Worm (Caenorhabditis elegans): ENCODE data around the gene Y47D7A.2.

DNA sequence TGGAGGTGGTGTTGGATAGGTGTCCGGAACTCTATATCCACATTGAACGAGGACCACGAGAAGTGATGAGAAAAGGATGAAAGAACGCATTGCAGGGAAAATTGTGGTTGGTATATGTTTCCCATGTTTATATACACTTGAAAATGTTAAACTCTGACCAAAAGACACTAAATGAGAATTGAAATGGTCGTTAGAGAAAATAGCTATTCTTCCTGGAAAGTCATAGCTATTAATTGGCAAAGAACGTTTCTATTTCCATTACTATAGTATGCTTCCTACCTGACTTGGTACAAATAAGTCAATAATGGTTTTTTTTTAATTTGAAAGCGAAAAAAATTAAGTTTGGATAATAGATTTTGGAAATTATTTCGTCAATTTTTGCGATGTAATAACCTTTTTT is 3.4 kb upstream of the Y47D7A.2 start, which contains the start of gene Y47D7A.18:
- TF ChIP-seq nhr-90 (tag; optimal IDR thresholded peaks at IDR 0.05; ENCODE audit: poor library complexity) (no peak), irx-1 (tag; optimal IDR thresholded peaks at IDR 0.05) (no peak), skn-1 (tag; optimal IDR thresholded peaks at IDR 0.05) (no peak), ama-1 (optimal IDR thresholded peaks at IDR 0.05) (no peak), nhr-237 (tag; optimal IDR thresholded peaks at IDR 0.05) (no peak), tlp-1 (tag; optimal IDR thresholded peaks at IDR 0.05) (no peak), unc-62 (GFP tag; optimal IDR thresholded peaks at IDR 0.05) (no peak), nhr-12 (tag; optimal IDR thresholded peaks at IDR 0.05) (no peak), zag-1 (tag; optimal IDR thresholded peaks at IDR 0.05) (no peak), hlh-4 (tag; optimal IDR thresholded peaks at IDR 0.05) (no peak)

Data from whole organism, L1 larva.